Worm (Caenorhabditis elegans): ENCODE measurements around the gene R09A1.3.

The R09A1.3 gene

ce11 chrV:975184-975583 lies 51.7 kb downstream of the R09A1.3 start:
- peak; percentile 79 for TF ChIP-seq hmg-4 (GFP tag; optimal IDR thresholded peaks at IDR 0.05)
- peak; percentile 70 for TF ChIP-seq F13C5.2 (tag; optimal IDR thresholded peaks at IDR 0.05)
- no peak for TF ChIP-seq sea-1 (GFP tag; conservative IDR thresholded peaks at IDR 0.05)
- no peak for TF ChIP-seq ceh-13 (GFP tag; optimal IDR thresholded peaks at IDR 0.05)
- TF ChIP-seq tra-4 (tag; optimal IDR thresholded peaks at IDR 0.05): no peak
- TF ChIP-seq flt-1 (GFP tag; IDR thresholded peaks at IDR 0.05): no peak
- no peak for TF ChIP-seq aly-1 (tag; optimal IDR thresholded peaks at IDR 0.05)
- no peak for TF ChIP-seq hnd-1 (tag; optimal IDR thresholded peaks at IDR 0.05)
- no peak for TF ChIP-seq scrt-1 (GFP tag; IDR thresholded peaks at IDR 0.05)
- peak; percentile 50; the same call in 1 of the 2 replicates for TF ChIP-seq pes-1 (GFP tag; IDR thresholded peaks at IDR 0.05)
- no peak for TF ChIP-seq tbx-11 (GFP tag; IDR thresholded peaks at IDR 0.05)
- TF ChIP-seq B0310.2 (tag; optimal IDR thresholded peaks at IDR 0.05): no peak
- TF ChIP-seq tbx-37 (GFP tag; conservative IDR thresholded peaks at IDR 0.05): no peak
- TF ChIP-seq hmbx-1 (tag; optimal IDR thresholded peaks at IDR 0.05): no peak
- TF ChIP-seq ets-7 (tag; optimal IDR thresholded peaks at IDR 0.05): no peak
- TF ChIP-seq ceh-36 (tag; optimal IDR thresholded peaks at IDR 0.05): no peak
- no peak for TF ChIP-seq ama-1 (optimal IDR thresholded peaks at IDR 0.05)
